Fruit fly (Drosophila melanogaster): ENCODE measurements around the gene ERp44.

Gene ERp44

DNA sequence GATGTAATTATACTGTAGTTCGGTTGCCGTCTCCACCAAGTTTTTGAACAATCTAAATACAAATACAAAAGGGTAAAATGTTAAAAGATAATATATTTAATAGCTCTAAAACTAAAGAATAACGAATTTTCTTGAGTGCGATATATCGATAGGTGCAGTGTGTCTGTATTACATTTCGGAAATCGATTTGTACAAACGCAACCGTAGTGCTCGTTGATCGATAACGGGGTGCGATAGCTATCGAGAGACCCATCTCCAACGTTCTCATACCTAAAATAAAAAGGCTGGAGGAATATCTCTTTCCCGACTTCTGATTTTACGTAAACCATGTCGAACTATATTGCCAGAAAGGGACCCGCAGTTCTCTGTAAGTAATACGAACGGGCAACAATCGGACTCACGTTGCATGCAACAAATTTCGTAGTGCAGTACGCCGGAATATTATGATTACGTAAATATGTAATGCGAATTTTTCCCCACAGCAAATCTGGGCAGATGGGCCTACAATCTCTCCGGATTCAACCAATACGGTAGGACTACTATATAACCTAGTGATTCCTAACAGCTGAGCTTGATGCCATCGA lies 11.3 kb downstream of the ERp44 start, which contains the start of gene UQCR-14 (continued):
- TF ChIP-seq CG11696 (GFP tag; IDR thresholded peaks at IDR 0.05) (no peak), YL-1 (GFP tag; optimal IDR thresholded peaks at IDR 0.05) (peak; percentile 82), tll (GFP tag; optimal IDR thresholded peaks at IDR 0.05) (no peak), CG4360 (GFP tag; IDR thresholded peaks at IDR 0.05) (no peak), dati (GFP tag; IDR thresholded peaks at IDR 0.05) (no peak), tgo (GFP tag; IDR thresholded peaks at IDR 0.05) (no peak), phol (tag; optimal IDR thresholded peaks at IDR 0.05) (peak; percentile 39), CG32532 (GFP tag; IDR thresholded peaks at IDR 0.05) (peak; percentile 53), pb (GFP tag; optimal IDR thresholded peaks at IDR 0.05) (no peak), CG8388 (GFP tag; optimal IDR thresholded peaks at IDR 0.05) (no peak), Xbp1 (GFP tag; optimal IDR thresholded peaks at IDR 0.05) (peak; percentile 45), chm (GFP tag; IDR thresholded peaks at IDR 0.05) (no peak), NK7.1 (GFP tag; optimal IDR thresholded peaks at IDR 0.05) (no peak), Camta (GFP tag; optimal IDR thresholded peaks at IDR 0.05) (no peak), lilli (GFP tag; optimal IDR thresholded peaks at IDR 0.05) (peak; percentile 52), sima (GFP tag; optimal IDR thresholded peaks at IDR 0.05) (no peak), ATbp (GFP tag; optimal IDR thresholded peaks at IDR 0.05) (no peak), pan (optimal IDR thresholded peaks at IDR 0.05) (no peak), pan (GFP tag; optimal IDR thresholded peaks at IDR 0.05 in 1 of 2, IDR thresholded peaks at IDR 0.05 in 1 of 2) (peak in 1 of 2 experiments; percentile 8), twi (tag; optimal IDR thresholded peaks at IDR 0.05) (no peak), br (optimal IDR thresholded peaks at IDR 0.05) (no peak), Gsc (GFP tag; IDR thresholded peaks at IDR 0.05) (no peak), Blimp-1 (GFP tag; optimal IDR thresholded peaks at IDR 0.05) (no peak), CG7963 (GFP tag; IDR thresholded peaks at IDR 0.05; ENCODE audit: partially characterized antibody) (peak; percentile 96), CG2875 (GFP tag; optimal IDR thresholded peaks at IDR 0.05) (no peak), CG12071 (GFP tag; optimal IDR thresholded peaks at IDR 0.05) (no peak), NC2β (GFP tag; optimal IDR thresholded peaks at IDR 0.05) (no peak), CG8944 (GFP tag; optimal IDR thresholded peaks at IDR 0.05) (no peak), CG14710 (tag; optimal IDR thresholded peaks at IDR 0.05) (peak; percentile 89), gt (GFP tag; IDR thresholded peaks at IDR 0.05) (no peak), Hey (tag; optimal IDR thresholded peaks at IDR 0.05) (no peak), bab2 (GFP tag; optimal IDR thresholded peaks at IDR 0.05) (no peak), Max (GFP tag; optimal IDR thresholded peaks at IDR 0.05) (peak; percentile 7), ssp (GFP tag; IDR thresholded peaks at IDR 0.05) (peak; percentile 44), CG1529 (GFP tag; optimal IDR thresholded peaks at IDR 0.05) (no peak), CG34376 (GFP tag; optimal IDR thresholded peaks at IDR 0.05) (peak; percentile 25), CG10274 (GFP tag; optimal IDR thresholded peaks at IDR 0.05) (no peak), Six4 (GFP tag; optimal IDR thresholded peaks at IDR 0.05) (no peak), MESR4 (GFP tag; optimal IDR thresholded peaks at IDR 0.05) (peak; percentile 93), CG9609 (GFP tag; optimal IDR thresholded peaks at IDR 0.05) (no peak), trh (GFP tag; optimal IDR thresholded peaks at IDR 0.05) (no peak), CG17385 (GFP tag; optimal IDR thresholded peaks at IDR 0.05) (no peak), CkIIα-i1 (GFP tag; IDR thresholded peaks at IDR 0.05) (no peak), CG14014 (GFP tag; IDR thresholded peaks at IDR 0.05) (no peak), bcd (GFP tag; optimal IDR thresholded peaks at IDR 0.05) (no peak), CG10959 (GFP tag; IDR thresholded peaks at IDR 0.05) (no peak), CG4282 (GFP tag; optimal IDR thresholded peaks at IDR 0.05) (no peak), HmgD (GFP tag; optimal IDR thresholded peaks at IDR 0.05) (no peak), CG4328 (GFP tag; optimal IDR thresholded peaks at IDR 0.05) (no peak), Side (GFP tag; optimal IDR thresholded peaks at IDR 0.05) (no peak), nau (GFP tag; optimal IDR thresholded peaks at IDR 0.05) (no peak), crp (GFP tag; optimal IDR thresholded peaks at IDR 0.05) (peak in 1 of 2 experiments; percentile 16)

All from whole organism, embryonic.